Worm (Caenorhabditis elegans) whole organism, young adult: Measurements from ENCODE around the gene T04C9.1.
A peak's percentile ranks its signal among the peaks of the same experiment; 100 is the strongest.

ENCODE experiments used
- B0261.1 ChIP-seq: sonication (generic microtip); optimal IDR thresholded peaks from 2 replicates; lab custom pipeline; 2016; ENCODE audit warnings: mild to moderate bottlenecking, missing genetic modification characterization, moderate library complexity, missing compliant biosample characterization
- C17E4.6 ChIP-seq: fragments of 200-800 bp; sonication (Bioruptor generic); IDR thresholded peaks from 2 replicates; pipeline ENCODE4 v1.3.6; 2022; ENCODE audit warnings: missing genetic modification reagents, missing genetic modification characterization, missing compliant biosample characterization
- D2030.7 ChIP-seq: fragments of 200-800 bp; sonication (Bioruptor generic); IDR thresholded peaks from 2 replicates; pipeline ENCODE4 v1.3.6; 2022; ENCODE audit warnings: missing genetic modification reagents, missing genetic modification characterization, missing compliant biosample characterization
- F33H1.4 ChIP-seq: fragments of 200-800 bp; sonication (Bioruptor generic); IDR thresholded peaks from 2 replicates; pipeline ENCODE4 v1.3.6; 2022; ENCODE audit warnings: missing genetic modification reagents, missing genetic modification characterization, missing compliant biosample characterization
- F49E8.2 ChIP-seq: sonication (generic microtip); optimal IDR thresholded peaks from 3 replicates; lab custom pipeline; 2017; ENCODE audit warnings: missing genetic modification characterization, mild to moderate bottlenecking, missing compliant biosample characterization, antibody characterized with exemption, moderate library complexity; ENCODE audit not compliant: insufficient read depth
- F52B5.7 ChIP-seq: sonication (generic microtip); optimal IDR thresholded peaks from 2 replicates; lab custom pipeline; 2016; ENCODE audit warnings: mild to moderate bottlenecking, missing genetic modification characterization, missing compliant biosample characterization
- Y53F4B.3 ChIP-seq: fragments of 200-800 bp; sonication (Bioruptor generic); IDR thresholded peaks from 2 replicates; pipeline ENCODE4 v1.3.6; 2022; ENCODE audit warnings: missing genetic modification reagents, missing genetic modification characterization, missing compliant biosample characterization
- Y56A3A.18 ChIP-seq: fragments of 200-800 bp; sonication (Bioruptor generic); IDR thresholded peaks from 2 replicates; pipeline ENCODE4 v1.3.6; 2022; ENCODE audit warnings: missing genetic modification reagents, missing genetic modification characterization, missing compliant biosample characterization
- aptf-2 ChIP-seq: fragments of 200-800 bp; sonication (Bioruptor generic); conservative IDR thresholded peaks from 2 replicates; pipeline ENCODE4 v1.3.6; 2022; ENCODE audit warnings: missing genetic modification reagents, missing genetic modification characterization, missing compliant biosample characterization
- attf-5 ChIP-seq: fragments of 200-800 bp; sonication (Bioruptor generic); optimal IDR thresholded peaks from 2 replicates; lab custom pipeline; 2018; ENCODE audit warnings: mild to moderate bottlenecking, missing genetic modification characterization, missing compliant biosample characterization
- ccch-3 ChIP-seq: fragments of 200-800 bp; sonication (Bioruptor generic); optimal IDR thresholded peaks from 2 replicates; lab custom pipeline; 2018; ENCODE audit warnings: mild to moderate bottlenecking, missing genetic modification characterization, missing compliant biosample characterization
- cebp-1 ChIP-seq, 2 experiments: fragments of 200-800 bp in 1 of 2; sonication (Bioruptor generic) in 1 of 2; sonication (generic microtip) in 1 of 2; IDR thresholded peaks in 1 of 2; optimal IDR thresholded peaks in 1 of 2; 2 replicates each; pipeline versions ENCODE4 v1.3.6 to Lab custom; 2017 to 2022; ENCODE audit warnings: missing compliant biosample characterization in 2 of 2, missing genetic modification characterization in 2 of 2, mild to moderate bottlenecking in 1 of 2, missing genetic modification reagents in 1 of 2, moderate library complexity in 1 of 2
- ceh-79 ChIP-seq: sonication (generic microtip); optimal IDR thresholded peaks from 2 replicates; lab custom pipeline; 2017; ENCODE audit warnings: mild to moderate bottlenecking, missing genetic modification characterization, missing compliant biosample characterization
- ceh-91 ChIP-seq: fragments of 200-800 bp; sonication (Bioruptor generic); IDR thresholded peaks from 2 replicates; pipeline ENCODE4 v1.3.6; 2022; ENCODE audit warnings: missing genetic modification reagents, missing genetic modification characterization, missing compliant biosample characterization
- chd-7 ChIP-seq: sonication (generic microtip); optimal IDR thresholded peaks from 2 replicates; lab custom pipeline; 2016; ENCODE audit warnings: mild to moderate bottlenecking, missing genetic modification characterization, moderate library complexity, missing compliant biosample characterization
- dpl-1 ChIP-seq: fragments of 150-350 bp; optimal IDR thresholded peaks from 2 replicates; lab custom pipeline; 2014; ENCODE audit warnings: missing biosample characterization, missing genetic modification reagents, missing genetic modification characterization
- efl-1 ChIP-seq: fragments of 150-350 bp; optimal IDR thresholded peaks from 2 replicates; lab custom pipeline; 2014; ENCODE audit warnings: missing biosample characterization, missing genetic modification reagents, missing genetic modification characterization
- egrh-3 ChIP-seq: fragments of 200-800 bp; sonication (Bioruptor generic); IDR thresholded peaks from 2 replicates; pipeline ENCODE4 v1.3.6; 2022; ENCODE audit warnings: missing genetic modification reagents, missing genetic modification characterization, missing compliant biosample characterization
- him-1 ChIP-seq: sonication (generic microtip); optimal IDR thresholded peaks from 2 replicates; lab custom pipeline; 2016; ENCODE audit warnings: missing genotype, missing genetic modification reagents, missing genetic modification characterization, missing compliant biosample characterization
- hlh-26 ChIP-seq: fragments of 200-800 bp; sonication (Bioruptor generic); conservative IDR thresholded peaks from 2 replicates; pipeline ENCODE4 v1.3.6; 2022; ENCODE audit warnings: missing genetic modification reagents, missing genetic modification characterization, missing compliant biosample characterization
- hmg-1.2 ChIP-seq: fragments of 200-800 bp; sonication (Bioruptor generic); IDR thresholded peaks from 2 replicates; pipeline ENCODE4 v1.3.6; 2022; ENCODE audit warnings: missing genetic modification reagents, missing genetic modification characterization, missing compliant biosample characterization
- hrde-1 ChIP-seq: sonication (generic microtip); optimal IDR thresholded peaks from 2 replicates; lab custom pipeline; 2016; ENCODE audit warnings: missing genetic modification characterization, mild to moderate bottlenecking, missing compliant biosample characterization, moderate library complexity, missing genotype, missing genetic modification reagents, borderline replicate concordance
- lsl-1 ChIP-seq: fragments of 200-800 bp; sonication (Bioruptor generic); optimal IDR thresholded peaks from 2 replicates; lab custom pipeline; 2018; ENCODE audit warnings: mild to moderate bottlenecking, missing genetic modification characterization, moderate library complexity, missing compliant biosample characterization
- lsy-27 ChIP-seq: sonication (generic microtip); optimal IDR thresholded peaks from 2 replicates; lab custom pipeline; 2017; ENCODE audit warnings: missing genetic modification characterization, mild to moderate bottlenecking, missing compliant biosample characterization, antibody characterized with exemption, missing genotype, borderline replicate concordance; ENCODE audit not compliant: insufficient read depth
- madf-6 ChIP-seq: fragments of 200-800 bp; sonication (Bioruptor generic); IDR thresholded peaks from 2 replicates; pipeline ENCODE4 v1.3.6; 2022; ENCODE audit warnings: missing genetic modification reagents, missing genetic modification characterization, missing compliant biosample characterization
- madf-8 ChIP-seq: fragments of 200-800 bp; sonication (Bioruptor generic); conservative IDR thresholded peaks from 2 replicates; pipeline ENCODE4 v1.3.6; 2022; ENCODE audit warnings: missing genetic modification reagents, missing genetic modification characterization, missing compliant biosample characterization
- mel-28 ChIP-seq: sonication (generic microtip); optimal IDR thresholded peaks from 2 replicates; lab custom pipeline; 2016; ENCODE audit warnings: borderline replicate concordance, mild to moderate bottlenecking, missing genetic modification characterization, missing compliant biosample characterization
- mes-4 ChIP-seq: sonication (generic microtip); optimal IDR thresholded peaks from 2 replicates; lab custom pipeline; 2016; ENCODE audit warnings: missing genotype, missing genetic modification characterization, missing compliant biosample characterization
- mxl-1 ChIP-seq: sonication (generic microtip); optimal IDR thresholded peaks from 2 replicates; lab custom pipeline; 2016; ENCODE audit warnings: missing genetic modification characterization, missing compliant biosample characterization
- nhr-120 ChIP-seq: fragments of 200-800 bp; sonication (Bioruptor generic); IDR thresholded peaks from 2 replicates; pipeline ENCODE4 v1.3.6; 2022; ENCODE audit warnings: missing genetic modification characterization, missing compliant biosample characterization
- rcor-1 ChIP-seq: fragments of 200-800 bp; sonication (Bioruptor generic); IDR thresholded peaks from 2 replicates; pipeline ENCODE4 v1.3.6; 2022; ENCODE audit warnings: missing genetic modification reagents, missing genetic modification characterization, missing compliant biosample characterization
- snpc-1.3 ChIP-seq: sonication (generic microtip); optimal IDR thresholded peaks from 2 replicates; lab custom pipeline; 2017; ENCODE audit warnings: missing genetic modification characterization, mild to moderate bottlenecking, missing compliant biosample characterization, antibody characterized with exemption, moderate library complexity, missing genotype, missing genetic modification reagents; ENCODE audit not compliant: insufficient read depth
- tlf-1 ChIP-seq: fragments of 200-800 bp; sonication (Bioruptor generic); optimal IDR thresholded peaks from 2 replicates; lab custom pipeline; 2018; ENCODE audit warnings: mild to moderate bottlenecking, missing genetic modification characterization, missing compliant biosample characterization
- xnd-1 ChIP-seq: sonication (generic microtip); optimal IDR thresholded peaks from 2 replicates; lab custom pipeline; 2016; ENCODE audit warnings: missing genotype, missing genetic modification reagents, missing genetic modification characterization, missing compliant biosample characterization
- ztf-18 ChIP-seq: sonication (generic microtip); optimal IDR thresholded peaks from 2 replicates; lab custom pipeline; 2016; ENCODE audit warnings: missing genotype, mild to moderate bottlenecking, missing genetic modification characterization, missing compliant biosample characterization

T04C9.1 gene

ce11 chrIII:5958172-5958886, 34.7 kb upstream of the T04C9.1 start, which contains the start of the genes nono-1 and nop-1:
Gene nono-1, minus strand, starts transcription at chrIII:5958246.
Gene nop-1, plus strand, starts transcription at chrIII:5958722.
- TF ChIP-seq madf-8 (GFP tag; lab: Robert Waterston, UW) = peak; percentile 60
- peak; percentile 37 for TF ChIP-seq efl-1 (GFP tag; lab: Kevin White, UChicago)
- no peak for TF ChIP-seq tlf-1
- TF ChIP-seq him-1 (tag; lab: Kevin White, UChicago) = peak; percentile 33
- no peak for TF ChIP-seq ztf-18 (tag; lab: Kevin White, UChicago)
- TF ChIP-seq Y56A3A.18 = no peak
- no peak for TF ChIP-seq lsy-27 (tag; lab: Kevin White, UChicago)
- peak; percentile 17; the same call in 1 of the 2 replicates for TF ChIP-seq hmg-1.2
- TF ChIP-seq F33H1.4 = peak; percentile 89
- peak; percentile 49 for TF ChIP-seq ceh-91 (GFP tag; lab: Robert Waterston, UW)
- TF ChIP-seq hrde-1 (tag; lab: Kevin White, UChicago) = no peak
- TF ChIP-seq ceh-79 = no peak
- TF ChIP-seq madf-6 = peak; percentile 87
- TF ChIP-seq xnd-1 (tag; lab: Kevin White, UChicago) = peak; percentile 74
- no peak for TF ChIP-seq mxl-1 (tag; lab: Kevin White, UChicago)
- peak; percentile 33; the same call in 1 of the 2 replicates for TF ChIP-seq D2030.7 (GFP tag; lab: Robert Waterston, UW)
- TF ChIP-seq cebp-1 (GFP tag; IDR thresholded peaks at IDR 0.05; lab: Robert Waterston, UW) = no peak
- peak; percentile 32 for TF ChIP-seq cebp-1 (tag; optimal IDR thresholded peaks at IDR 0.05; lab: Kevin White, UChicago)
- TF ChIP-seq attf-5 = no peak
- no peak for TF ChIP-seq mes-4 (tag; lab: Kevin White, UChicago)
- peak; percentile 88 for TF ChIP-seq lsl-1 (GFP tag; lab: Kevin White, UChicago)
- peak; percentile 45 for TF ChIP-seq F49E8.2 (tag; lab: Kevin White, UChicago)
- TF ChIP-seq hlh-26 (GFP tag; lab: Robert Waterston, UW) = no peak

DNA sequence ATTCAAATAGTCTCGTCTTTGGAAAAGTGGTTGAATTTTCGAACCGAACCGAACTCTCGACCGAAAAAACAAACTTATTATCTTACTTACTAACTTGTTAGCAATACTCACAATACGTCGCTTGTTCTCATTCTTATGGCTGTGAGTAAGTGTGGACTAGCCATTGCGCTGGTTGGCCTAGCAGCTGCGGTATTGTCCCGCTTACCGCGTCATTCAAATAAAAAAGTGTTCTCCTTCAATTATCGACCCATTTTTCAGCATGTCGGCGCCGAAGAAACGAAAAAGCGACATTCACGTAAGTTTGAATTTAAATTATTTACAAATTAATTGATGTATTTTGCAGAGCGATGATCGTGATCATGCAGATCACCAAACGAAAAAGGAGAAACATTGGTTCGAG, 34.0 kb upstream of the T04C9.1 start:
- TF ChIP-seq nhr-120 (GFP tag; lab: Robert Waterston, UW) (no peak), mel-28 (no peak), C17E4.6 (no peak), aptf-2 (no peak), dpl-1 (GFP tag; lab: Kevin White, UChicago) (no peak)
- TF ChIP-seq, all 124 proteins: peak for 0

DNA sequence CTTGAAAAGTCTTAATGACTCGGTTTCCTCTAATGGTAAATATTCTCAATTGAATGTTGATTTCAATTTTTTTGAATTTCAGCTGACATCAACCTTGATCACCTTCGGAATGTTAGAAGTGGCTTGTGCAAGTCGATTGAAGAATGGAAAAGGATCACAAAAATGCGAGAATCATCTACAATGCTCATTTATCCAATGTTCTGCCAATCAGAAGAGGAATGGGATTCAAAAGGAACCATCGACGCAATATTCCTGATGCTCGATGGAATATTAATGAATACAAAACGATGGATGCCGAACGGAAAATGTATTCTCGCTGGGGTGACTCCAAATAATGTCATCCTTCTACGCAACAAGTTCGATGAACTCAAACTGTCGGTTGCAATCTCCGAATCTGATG, 31.5 kb upstream of the T04C9.1 start:
- TF ChIP-seq B0261.1 (tag; lab: Kevin White, UChicago) = no peak
- TF ChIP-seq F33H1.4 = no peak
- TF ChIP-seq F52B5.7 (tag; lab: Kevin White, UChicago) = no peak
- TF ChIP-seq rcor-1 (GFP tag; lab: Robert Waterston, UW) = no peak
- TF ChIP-seq ccch-3 (GFP tag; lab: Kevin White, UChicago) = no peak
- no peak for TF ChIP-seq Y53F4B.3 (GFP tag; lab: Robert Waterston, UW)
- no peak for TF ChIP-seq snpc-1.3 (tag; lab: Kevin White, UChicago)
- TF ChIP-seq egrh-3 = no peak
- TF ChIP-seq chd-7 (tag; lab: Kevin White, UChicago) = no peak
